Worm (Caenorhabditis elegans): ENCODE measurements around the gene K08B12.3.

DNA sequence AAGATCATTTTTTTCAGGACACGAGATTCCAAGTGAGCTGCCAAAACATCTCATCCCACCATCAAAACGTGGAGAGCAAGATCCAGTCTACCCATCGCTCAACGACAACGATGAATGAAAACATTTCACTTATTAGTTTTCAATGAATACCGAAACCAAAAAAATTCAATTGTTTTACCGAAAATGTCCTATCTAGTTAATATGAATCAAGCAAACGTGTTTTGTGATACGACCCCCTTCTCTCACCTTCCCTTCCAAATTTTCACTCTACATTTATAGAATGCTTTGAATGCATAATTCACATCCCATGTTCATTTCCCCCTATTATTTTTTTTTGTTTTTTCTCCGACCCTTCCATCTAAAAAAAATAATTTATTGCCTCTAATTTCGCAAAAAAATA lies 17.8 kb upstream of the K08B12.3 start:
- TF ChIP-seq elt-3 (tag; optimal IDR thresholded peaks at IDR 0.05) (no peak), pha-4 (tag; optimal IDR thresholded peaks at IDR 0.05) (no peak), mls-2 (tag; optimal IDR thresholded peaks at IDR 0.05) (no peak), sptf-1 (tag; optimal IDR thresholded peaks at IDR 0.05) (no peak), nhr-76 (tag; optimal IDR thresholded peaks at IDR 0.05) (no peak)
